Worm (Caenorhabditis elegans): ENCODE measurements around the gene aqp-10.

ce11 chrII:9773892-9774581 is 4.4 kb upstream of the aqp-10 start, which contains the start of gene ZK1321.4:
- no peak for TF ChIP-seq pqm-1 (tag; optimal IDR thresholded peaks at IDR 0.05)
- no peak for TF ChIP-seq fkh-10 (GFP tag; optimal IDR thresholded peaks at IDR 0.05)
- TF ChIP-seq nhr-11 (tag; optimal IDR thresholded peaks at IDR 0.05) = no peak
- no peak for TF ChIP-seq aly-2 (tag; optimal IDR thresholded peaks at IDR 0.05)
- no peak for TF ChIP-seq skn-1 (tag; optimal IDR thresholded peaks at IDR 0.05)

All from whole organism, L3 larva.